Worm (Caenorhabditis elegans) whole organism, L2 larva: ENCODE data around the gene ikke-1.

ENCODE experiments used
- R02D3.7 ChIP-seq: fragments of 150-350 bp; optimal IDR thresholded peaks from 2 replicates; lab custom pipeline; 2014; ENCODE audit warnings: missing biosample characterization, missing genetic modification characterization
- ama-1 ChIP-seq: fragments of 150-350 bp; optimal IDR thresholded peaks from 2 replicates; lab custom pipeline; 2018; ENCODE audit warnings: inconsistent platforms
- blmp-1 ChIP-seq: sonication (generic microtip); optimal IDR thresholded peaks from 2 replicates; lab custom pipeline; 2017; ENCODE audit warnings: missing genetic modification characterization, mild to moderate bottlenecking, missing compliant biosample characterization, antibody characterized with exemption, moderate library complexity; ENCODE audit not compliant: insufficient read depth
- egl-27 ChIP-seq: sonication (generic microtip); optimal IDR thresholded peaks from 3 replicates; lab custom pipeline; 2017; ENCODE audit warnings: missing biosample characterization, missing genetic modification reagents, missing genetic modification characterization
- lin-13 ChIP-seq: fragments of 150-350 bp; optimal IDR thresholded peaks from 2 replicates; lab custom pipeline; 2014; ENCODE audit warnings: missing biosample characterization, missing genetic modification reagents, missing genetic modification characterization
- lsy-2 ChIP-seq, 2 experiments: fragments of 150-350 bp in 1 of 2; sonication (generic microtip) in 1 of 2; optimal IDR thresholded peaks; 2 replicates each; lab custom pipeline; 2014 to 2017; ENCODE audit warnings: missing biosample characterization in 2 of 2, missing genetic modification characterization in 2 of 2
- mab-5 ChIP-seq: fragments of 150-350 bp; optimal IDR thresholded peaks from 2 replicates; lab custom pipeline; 2014; ENCODE audit warnings: missing biosample characterization, missing genetic modification characterization
- mdl-1 ChIP-seq, 2 experiments: fragments of 150-350 bp in 1 of 2; sonication (generic microtip) in 1 of 2; optimal IDR thresholded peaks; 2 replicates each; lab custom pipeline; 2017; ENCODE audit warnings: missing biosample characterization in 2 of 2, missing genetic modification characterization in 2 of 2
- nhr-12 ChIP-seq: fragments of 150-350 bp; optimal IDR thresholded peaks from 2 replicates; lab custom pipeline; 2014; ENCODE audit warnings: missing biosample characterization, missing genetic modification characterization
- nhr-25 ChIP-seq: fragments of 150-350 bp; sonication (generic microtip); optimal IDR thresholded peaks from 3 replicates; lab custom pipeline; 2014; ENCODE audit warnings: missing biosample characterization, missing genetic modification characterization
- unc-55 ChIP-seq: fragments of 150-350 bp; sonication (generic microtip); optimal IDR thresholded peaks from 3 replicates; lab custom pipeline; 2014; ENCODE audit warnings: missing biosample characterization, missing genetic modification reagents, missing genetic modification characterization
- unc-62 ChIP-seq: fragments of 150-350 bp; optimal IDR thresholded peaks from 2 replicates; lab custom pipeline; 2014; ENCODE audit warnings: missing biosample characterization, missing genetic modification reagents, missing genetic modification characterization

DNA sequence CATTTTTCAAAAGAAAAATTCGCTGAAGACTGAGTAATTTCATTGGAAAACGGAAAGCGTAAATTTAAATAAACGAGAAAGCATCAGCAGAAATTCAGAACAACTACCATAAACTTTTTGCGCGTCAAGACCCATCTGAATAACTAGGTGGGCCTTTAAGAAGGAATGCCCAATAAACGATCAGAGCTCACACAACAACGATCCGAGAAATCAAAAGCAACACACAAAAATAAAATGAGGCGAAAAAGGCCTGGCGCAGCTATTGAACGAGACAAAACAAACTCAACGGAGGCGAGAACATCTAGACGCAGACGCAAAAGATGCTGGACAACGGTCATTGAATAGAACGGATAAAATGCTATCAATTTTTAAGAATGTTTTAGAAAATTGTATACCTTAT is 51.6 kb downstream of the ikke-1 start:
- TF ChIP-seq unc-62 (GFP tag; lab: Kevin White, UChicago): no peak
- TF ChIP-seq egl-27 (tag; lab: Kevin White, UChicago): no peak
- no peak for TF ChIP-seq mdl-1 (tag; optimal IDR thresholded peaks at IDR 0.05; lab: Kevin White, UChicago)
- TF ChIP-seq mab-5 (tag; lab: Kevin White, UChicago): no peak
- TF ChIP-seq blmp-1 (tag; lab: Kevin White, UChicago): no peak
- no peak for TF ChIP-seq nhr-25 (tag; lab: Kevin White, UChicago)
- no peak for TF ChIP-seq lin-13 (GFP tag; lab: Kevin White, UChicago)
- no peak for TF ChIP-seq unc-55
- TF ChIP-seq ama-1 (lab: Kevin White, UChicago): no peak
- no peak for TF ChIP-seq R02D3.7 (tag; lab: Kevin White, UChicago)
- TF ChIP-seq lsy-2 (tag; optimal IDR thresholded peaks at IDR 0.05; lab: Kevin White, UChicago): no peak
- TF ChIP-seq nhr-12: no peak
